Fruit fly (Drosophila melanogaster) whole organism, prepupa: Measurements from ENCODE around the gene CG12535.

ENCODE experiments used
- Blimp-1 ChIP-seq: fragments of 200-800 bp; sonication (Bioruptor generic); optimal IDR thresholded peaks from 3 replicates; lab custom pipeline; 2017; ENCODE audit warnings: missing biosample characterization, missing genetic modification characterization, mild to moderate bottlenecking, moderate library complexity, missing genetic modification reagents
- CG10631 ChIP-seq: fragments of 200-800 bp; sonication (Bioruptor generic); optimal IDR thresholded peaks from 2 replicates; lab custom pipeline; 2016; ENCODE audit warnings: missing biosample characterization, missing genetic modification characterization
- CG10669 ChIP-seq: fragments of 200-800 bp; sonication (Bioruptor generic); optimal IDR thresholded peaks from 3 replicates; lab custom pipeline; 2018; ENCODE audit warnings: missing biosample characterization, mild to moderate bottlenecking, missing genetic modification characterization, moderate library complexity
- CG32006 ChIP-seq: fragments of 200-800 bp; sonication (Bioruptor generic); optimal IDR thresholded peaks from 3 replicates; lab custom pipeline; 2017; ENCODE audit warnings: missing biosample characterization, mild to moderate bottlenecking, missing genetic modification characterization
- CG34406 ChIP-seq: fragments of 200-800 bp; sonication (Bioruptor generic); optimal IDR thresholded peaks from 3 replicates; lab custom pipeline; 2016; ENCODE audit warnings: missing biosample characterization, missing genetic modification characterization
- CG6163 ChIP-seq: fragments of 200-800 bp; sonication (Bioruptor generic); IDR thresholded peaks from 3 replicates; pipeline ENCODE4 v1.3.6; 2022; ENCODE audit warnings: missing biosample characterization, missing genetic modification characterization
- CG6854 ChIP-seq: fragments of 200-800 bp; sonication (Bioruptor generic); optimal IDR thresholded peaks from 2 replicates; lab custom pipeline; 2017; ENCODE audit warnings: missing biosample characterization, mild to moderate bottlenecking, missing genetic modification characterization
- CG9139 ChIP-seq: fragments of 200-800 bp; sonication (Bioruptor generic); optimal IDR thresholded peaks from 3 replicates; lab custom pipeline; 2017; ENCODE audit warnings: missing biosample characterization, mild to moderate bottlenecking, missing genetic modification characterization
- Sox15 ChIP-seq: fragments of 200-800 bp; sonication (Bioruptor generic); optimal IDR thresholded peaks from 3 replicates; lab custom pipeline; 2016; ENCODE audit warnings: missing biosample characterization, missing genetic modification characterization
- cyc ChIP-seq: fragments of 200-800 bp; sonication (Bioruptor generic); optimal IDR thresholded peaks from 3 replicates; lab custom pipeline; 2016; ENCODE audit warnings: missing biosample characterization, missing genetic modification characterization
- fkh ChIP-seq: fragments of 200-800 bp; sonication (Bioruptor generic); optimal IDR thresholded peaks from 3 replicates; lab custom pipeline; 2017; ENCODE audit warnings: missing biosample characterization, mild to moderate bottlenecking, missing genetic modification characterization, moderate library complexity
- spab ChIP-seq: fragments of 200-800 bp; sonication (Bioruptor generic); optimal IDR thresholded peaks from 2 replicates; lab custom pipeline; 2017; ENCODE audit warnings: missing biosample characterization, mild to moderate bottlenecking, missing genetic modification characterization, missing genetic modification reagents
- svp ChIP-seq: fragments of 200-800 bp; sonication (Bioruptor generic); peaks from one replicate; lab custom pipeline; 2016; ENCODE audit warnings: missing biosample characterization, missing genetic modification characterization
- vri ChIP-seq: fragments of 200-800 bp; sonication (Bioruptor generic); optimal IDR thresholded peaks from 3 replicates; lab custom pipeline; 2016; ENCODE audit warnings: missing biosample characterization, mild to moderate bottlenecking, missing genetic modification characterization

DNA sequence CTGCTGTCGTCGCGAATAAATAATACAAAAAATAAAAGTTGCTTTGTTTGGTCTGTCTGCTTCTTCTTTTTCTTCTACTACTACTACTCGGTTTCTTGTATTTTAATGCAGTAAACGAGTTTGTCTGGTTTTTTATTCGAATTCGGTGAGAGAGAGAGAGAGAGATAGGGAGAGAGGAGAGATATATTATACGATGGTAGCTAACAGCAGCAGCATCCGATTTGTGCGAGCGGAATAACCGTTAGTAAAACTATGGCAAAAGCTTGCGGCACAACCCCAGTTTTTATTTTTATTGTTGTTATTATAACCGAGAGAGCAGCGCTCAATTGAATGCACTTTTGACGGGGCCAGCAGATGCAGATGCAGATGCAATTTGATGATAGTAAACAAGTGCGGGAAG, 66.7 kb downstream of the CG12535 start:
- TF ChIP-seq CG32006 = no peak
- TF ChIP-seq CG9139 (GFP tag; lab: Kevin White, UChicago) = no peak
- TF ChIP-seq CG34406 (GFP tag; lab: Kevin White, UChicago) = no peak
- TF ChIP-seq vri (GFP tag; lab: Kevin White, UChicago) = no peak
- no peak for TF ChIP-seq fkh (GFP tag; lab: Kevin White, UChicago)
- TF ChIP-seq Sox15 (GFP tag; lab: Kevin White, UChicago) = no peak
- no peak for TF ChIP-seq cyc (GFP tag; lab: Kevin White, UChicago)
- TF ChIP-seq CG10631 (GFP tag; lab: Kevin White, UChicago) = no peak
- no peak for TF ChIP-seq Blimp-1
- no peak for TF ChIP-seq spab (GFP tag; lab: Kevin White, UChicago)
- TF ChIP-seq CG6854 (GFP tag; lab: Kevin White, UChicago) = no peak
- TF ChIP-seq CG6163 (GFP tag; lab: Robert Waterston, UW) = no peak
- TF ChIP-seq svp = no peak
- no peak for TF ChIP-seq CG10669
